Worm (Caenorhabditis elegans) whole organism, young adult: ENCODE data around the gene lrr-1.
A peak's percentile ranks its signal among the peaks of the same experiment; 100 is the strongest.

Source experiments
- B0019.2 ChIP-seq: fragments of 200-800 bp; sonication (Bioruptor generic); conservative IDR thresholded peaks from 2 replicates; pipeline ENCODE4 v1.3.6; 2022; ENCODE audit warnings: missing genetic modification reagents, missing genetic modification characterization, missing compliant biosample characterization
- B0035.1 ChIP-seq: sonication (generic microtip); optimal IDR thresholded peaks from 2 replicates; lab custom pipeline; 2016; ENCODE audit warnings: missing genetic modification characterization, mild to moderate bottlenecking, missing compliant biosample characterization, missing genotype, missing genetic modification reagents
- D2030.7 ChIP-seq: fragments of 200-800 bp; sonication (Bioruptor generic); IDR thresholded peaks from 2 replicates; pipeline ENCODE4 v1.3.6; 2022; ENCODE audit warnings: missing genetic modification reagents, missing genetic modification characterization, missing compliant biosample characterization
- F52B5.7 ChIP-seq: sonication (generic microtip); optimal IDR thresholded peaks from 2 replicates; lab custom pipeline; 2016; ENCODE audit warnings: mild to moderate bottlenecking, missing genetic modification characterization, missing compliant biosample characterization
- F57A8.1 ChIP-seq: fragments of 200-800 bp; sonication (Bioruptor generic); optimal IDR thresholded peaks from 2 replicates; lab custom pipeline; 2018; ENCODE audit warnings: mild to moderate bottlenecking, missing genetic modification characterization, moderate library complexity, missing compliant biosample characterization
- T07F8.4 ChIP-seq: sonication (generic microtip); optimal IDR thresholded peaks from 2 replicates; lab custom pipeline; 2016; ENCODE audit warnings: mild to moderate bottlenecking, missing genetic modification characterization, moderate library complexity, missing compliant biosample characterization
- T26A5.8 ChIP-seq: sonication (generic microtip); optimal IDR thresholded peaks from 2 replicates; lab custom pipeline; 2016; ENCODE audit warnings: missing genetic modification characterization, missing compliant biosample characterization
- Y53F4B.3 ChIP-seq: fragments of 200-800 bp; sonication (Bioruptor generic); IDR thresholded peaks from 2 replicates; pipeline ENCODE4 v1.3.6; 2022; ENCODE audit warnings: missing genetic modification reagents, missing genetic modification characterization, missing compliant biosample characterization
- Y67H2A.10 ChIP-seq: fragments of 200-800 bp; sonication (Bioruptor generic); conservative IDR thresholded peaks from 2 replicates; pipeline ENCODE4 v1.3.6; 2022; ENCODE audit warnings: missing genetic modification reagents, missing genetic modification characterization, missing compliant biosample characterization
- ZK185.1 ChIP-seq: sonication (generic microtip); optimal IDR thresholded peaks from 2 replicates; lab custom pipeline; 2016; ENCODE audit warnings: mild to moderate bottlenecking, missing genetic modification characterization, missing compliant biosample characterization; ENCODE audit not compliant: poor library complexity, severe bottlenecking
- akir-1 ChIP-seq: fragments of 200-800 bp; sonication (Bioruptor generic); optimal IDR thresholded peaks from 2 replicates; lab custom pipeline; 2018; ENCODE audit warnings: mild to moderate bottlenecking, missing genetic modification characterization, moderate library complexity, missing compliant biosample characterization
- ama-1 ChIP-seq, 3 experiments: fragments of 150-350 bp in 1 of 3; sonication (generic microtip) in 2 of 3; optimal IDR thresholded peaks; 2 replicates each; lab custom pipeline; 2014 to 2018; ENCODE audit warnings: missing biosample characterization in 2 of 3, missing genetic modification characterization in 2 of 3, missing genetic modification reagents in 2 of 3
- aptf-2 ChIP-seq: fragments of 200-800 bp; sonication (Bioruptor generic); conservative IDR thresholded peaks from 2 replicates; pipeline ENCODE4 v1.3.6; 2022; ENCODE audit warnings: missing genetic modification reagents, missing genetic modification characterization, missing compliant biosample characterization
- bed-2 ChIP-seq: fragments of 200-800 bp; sonication (Bioruptor generic); IDR thresholded peaks from 2 replicates; pipeline ENCODE4 v1.3.6; 2022; ENCODE audit warnings: missing genetic modification reagents, missing genetic modification characterization, missing compliant biosample characterization
- ceh-100 ChIP-seq: fragments of 200-800 bp; sonication (Bioruptor generic); IDR thresholded peaks from 2 replicates; pipeline ENCODE4 v1.3.6; 2022; ENCODE audit warnings: missing genetic modification reagents, missing genetic modification characterization, missing compliant biosample characterization
- ceh-91 ChIP-seq: fragments of 200-800 bp; sonication (Bioruptor generic); IDR thresholded peaks from 2 replicates; pipeline ENCODE4 v1.3.6; 2022; ENCODE audit warnings: missing genetic modification reagents, missing genetic modification characterization, missing compliant biosample characterization
- dox-1 ChIP-seq: fragments of 200-800 bp; sonication (Bioruptor generic); IDR thresholded peaks from 2 replicates; pipeline ENCODE4 v1.3.6; 2022; ENCODE audit warnings: missing genetic modification reagents, missing genetic modification characterization, missing compliant biosample characterization
- dpff-1 ChIP-seq: sonication (generic microtip); optimal IDR thresholded peaks from 2 replicates; lab custom pipeline; 2017; ENCODE audit warnings: mild to moderate bottlenecking, missing genetic modification characterization, missing compliant biosample characterization
- dpl-1 ChIP-seq: fragments of 150-350 bp; optimal IDR thresholded peaks from 2 replicates; lab custom pipeline; 2014; ENCODE audit warnings: missing biosample characterization, missing genetic modification reagents, missing genetic modification characterization
- efl-1 ChIP-seq: fragments of 150-350 bp; optimal IDR thresholded peaks from 2 replicates; lab custom pipeline; 2014; ENCODE audit warnings: missing biosample characterization, missing genetic modification reagents, missing genetic modification characterization
- egl-18 ChIP-seq: fragments of 200-800 bp; sonication (Bioruptor generic); IDR thresholded peaks from 2 replicates; pipeline ENCODE4 v1.3.6; 2022; ENCODE audit warnings: missing genetic modification reagents, missing genetic modification characterization, missing compliant biosample characterization
- egrh-3 ChIP-seq: fragments of 200-800 bp; sonication (Bioruptor generic); IDR thresholded peaks from 2 replicates; pipeline ENCODE4 v1.3.6; 2022; ENCODE audit warnings: missing genetic modification reagents, missing genetic modification characterization, missing compliant biosample characterization
- fkh-3 ChIP-seq: sonication (generic microtip); optimal IDR thresholded peaks from 2 replicates; lab custom pipeline; 2016; ENCODE audit warnings: mild to moderate bottlenecking, missing genetic modification characterization, missing compliant biosample characterization
- gei-17 ChIP-seq: fragments of 200-800 bp; sonication (Bioruptor generic); optimal IDR thresholded peaks from 2 replicates; lab custom pipeline; 2018; ENCODE audit warnings: mild to moderate bottlenecking, missing genetic modification characterization, missing compliant biosample characterization
- him-1 ChIP-seq: sonication (generic microtip); optimal IDR thresholded peaks from 2 replicates; lab custom pipeline; 2016; ENCODE audit warnings: missing genotype, missing genetic modification reagents, missing genetic modification characterization, missing compliant biosample characterization
- hrde-1 ChIP-seq: sonication (generic microtip); optimal IDR thresholded peaks from 2 replicates; lab custom pipeline; 2016; ENCODE audit warnings: missing genetic modification characterization, mild to moderate bottlenecking, missing compliant biosample characterization, moderate library complexity, missing genotype, missing genetic modification reagents, borderline replicate concordance
- lin-35 ChIP-seq, 3 experiments: fragments of 150-350 bp in 2 of 3; sonication (generic microtip) in 1 of 3; optimal IDR thresholded peaks; 2 replicates each; lab custom pipeline; 2014 to 2018; ENCODE audit warnings: missing biosample characterization in 3 of 3, missing genetic modification characterization in 3 of 3, missing genetic modification reagents in 3 of 3
- lin-40 ChIP-seq: sonication (generic microtip); optimal IDR thresholded peaks from 2 replicates; lab custom pipeline; 2016; ENCODE audit warnings: missing genetic modification characterization, mild to moderate bottlenecking, missing compliant biosample characterization, missing genotype, missing genetic modification reagents
- lir-1 ChIP-seq: fragments of 200-800 bp; sonication (Bioruptor generic); conservative IDR thresholded peaks from 2 replicates; pipeline ENCODE4 v1.3.6; 2022; ENCODE audit warnings: missing genetic modification reagents, missing genetic modification characterization, missing compliant biosample characterization
- mel-28 ChIP-seq: sonication (generic microtip); optimal IDR thresholded peaks from 2 replicates; lab custom pipeline; 2016; ENCODE audit warnings: borderline replicate concordance, mild to moderate bottlenecking, missing genetic modification characterization, missing compliant biosample characterization
- nfya-2 ChIP-seq: fragments of 200-800 bp; sonication (Bioruptor generic); IDR thresholded peaks from 2 replicates; pipeline ENCODE4 v1.3.6; 2022; ENCODE audit warnings: missing genetic modification reagents, missing genetic modification characterization, missing compliant biosample characterization
- nfyb-1 ChIP-seq: fragments of 200-800 bp; sonication (Bioruptor generic); IDR thresholded peaks from 2 replicates; pipeline ENCODE4 v1.3.6; 2022; ENCODE audit warnings: missing genetic modification reagents, missing genetic modification characterization, missing compliant biosample characterization
- nhr-179 ChIP-seq: sonication (generic microtip); optimal IDR thresholded peaks from 2 replicates; lab custom pipeline; 2016; ENCODE audit warnings: mild to moderate bottlenecking, missing genetic modification characterization, missing compliant biosample characterization
- nhr-80 ChIP-seq: sonication (generic microtip); optimal IDR thresholded peaks from 2 replicates; lab custom pipeline; 2016; ENCODE audit warnings: missing genetic modification characterization, missing compliant biosample characterization
- pha-4 ChIP-seq: fragments of 150-350 bp; sonication (generic microtip); optimal IDR thresholded peaks from 2 replicates; lab custom pipeline; 2014; ENCODE audit warnings: missing biosample characterization, missing genetic modification reagents, missing genetic modification characterization
- rpc-1 ChIP-seq, 2 experiments: fragments of 150-350 bp in 1 of 2; sonication (generic microtip) in 1 of 2; optimal IDR thresholded peaks; 2 replicates each; lab custom pipeline; 2014 to 2018; ENCODE audit warnings: missing biosample characterization in 1 of 2, missing genetic modification characterization in 1 of 2, missing genetic modification reagents in 1 of 2, missing genotype in 1 of 2
- snpc-3.4 ChIP-seq: sonication (generic microtip); optimal IDR thresholded peaks from 2 replicates; lab custom pipeline; 2017; ENCODE audit warnings: missing genetic modification characterization, mild to moderate bottlenecking, missing compliant biosample characterization, antibody characterized with exemption, moderate library complexity, missing genotype, missing genetic modification reagents
- snpc-4 ChIP-seq, 5 experiments: fragments of 150-350 bp in 1 of 5; sonication (generic microtip) in 4 of 5; optimal IDR thresholded peaks; 2 replicates each; lab custom pipeline; 2014 to 2018; ENCODE audit warnings: missing genetic modification characterization in 5 of 5, missing biosample characterization in 3 of 5, antibody characterized with exemption in 2 of 5, mild to moderate bottlenecking in 2 of 5, missing compliant biosample characterization in 2 of 5, missing genotype in 2 of 5, moderate library complexity in 2 of 5, missing genetic modification reagents in 1 of 5
- tbp1 ChIP-seq: fragments of 200-800 bp; sonication (Bioruptor generic); optimal IDR thresholded peaks from 2 replicates; lab custom pipeline; 2018; ENCODE audit warnings: mild to moderate bottlenecking, missing genetic modification characterization, missing compliant biosample characterization
- xnd-1 ChIP-seq: sonication (generic microtip); optimal IDR thresholded peaks from 2 replicates; lab custom pipeline; 2016; ENCODE audit warnings: missing genotype, missing genetic modification reagents, missing genetic modification characterization, missing compliant biosample characterization
- ztf-22 ChIP-seq: fragments of 200-800 bp; sonication (Bioruptor generic); optimal IDR thresholded peaks from 2 replicates; lab custom pipeline; 2018; ENCODE audit warnings: mild to moderate bottlenecking, missing genetic modification characterization, moderate library complexity, missing compliant biosample characterization
- ztf-3 ChIP-seq: fragments of 200-800 bp; sonication (Bioruptor generic); optimal IDR thresholded peaks from 2 replicates; lab custom pipeline; 2018; ENCODE audit warnings: mild to moderate bottlenecking, missing genetic modification characterization, missing compliant biosample characterization
- ztf-6 ChIP-seq: fragments of 200-800 bp; sonication (Bioruptor generic); IDR thresholded peaks from 2 replicates; pipeline ENCODE4 v1.3.6; 2022; ENCODE audit warnings: missing genetic modification reagents, missing genetic modification characterization, missing compliant biosample characterization

The lrr-1 gene

DNA sequence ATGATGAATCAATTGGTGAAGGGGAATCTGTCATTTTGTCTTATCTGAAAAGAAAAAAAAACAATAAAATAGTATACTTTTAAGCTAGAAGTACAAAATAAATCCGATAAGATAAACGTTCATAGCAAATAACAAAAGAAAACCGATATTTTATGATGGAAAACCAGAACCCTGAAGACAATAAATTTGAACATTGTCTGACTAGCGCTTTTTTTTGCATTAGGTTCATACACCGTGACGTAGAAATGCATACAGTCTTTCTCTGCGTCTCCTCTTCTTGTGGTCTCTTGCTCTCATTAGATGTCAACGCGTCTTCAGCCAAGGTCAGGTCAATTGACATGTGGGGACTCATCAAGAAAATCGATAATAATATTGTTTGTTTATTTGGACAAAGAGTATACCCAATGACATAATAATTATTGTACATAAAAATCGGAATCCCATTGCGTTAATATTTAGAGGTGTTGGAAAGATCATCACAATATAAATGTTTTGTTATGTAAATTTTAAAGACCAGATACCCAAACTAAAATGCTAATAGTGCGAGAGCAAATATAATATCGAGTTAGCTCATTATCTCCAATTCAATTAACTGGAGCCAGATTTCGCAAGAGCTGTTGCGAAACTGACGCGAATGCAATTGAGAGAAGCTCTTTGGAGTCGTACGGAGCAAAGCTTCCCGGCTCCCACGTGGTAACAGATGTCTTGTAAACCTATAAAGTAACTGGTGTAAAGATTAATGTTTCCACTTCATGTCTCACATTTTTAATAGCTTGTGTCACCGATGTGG, 45.1 kb upstream of the lrr-1 start, which contains the start of gene dsh-2 (continued):
- no peak for TF ChIP-seq Y67H2A.10
- TF ChIP-seq akir-1: no peak
- no peak for TF ChIP-seq F57A8.1
- no peak for TF ChIP-seq nfya-2
- no peak for TF ChIP-seq lir-1
- TF ChIP-seq ceh-91: no peak
- peak; percentile 54; the same call in 1 of the 2 replicates for TF ChIP-seq dox-1 (GFP tag; lab: Robert Waterston, UW)
- TF ChIP-seq B0035.1 (tag; lab: Kevin White, UChicago): no peak
- no peak for TF ChIP-seq egl-18 (GFP tag; lab: Robert Waterston, UW)
- TF ChIP-seq B0019.2: no peak
- TF ChIP-seq ztf-6 (GFP tag; lab: Robert Waterston, UW): no peak
- TF ChIP-seq aptf-2 (GFP tag; lab: Robert Waterston, UW): no peak
- no peak for TF ChIP-seq xnd-1 (tag; lab: Kevin White, UChicago)
- TF ChIP-seq D2030.7: peak; percentile 44
- no peak for TF ChIP-seq F52B5.7 (tag; lab: Kevin White, UChicago)
- no peak for TF ChIP-seq Y53F4B.3 (GFP tag; lab: Robert Waterston, UW)
- no peak for TF ChIP-seq egrh-3 (GFP tag; lab: Robert Waterston, UW)
- TF ChIP-seq ama-1 (optimal IDR thresholded peaks at IDR 0.05; lab: Kevin White, UChicago): no peak
- TF ChIP-seq ama-1 (GFP tag; optimal IDR thresholded peaks at IDR 0.05; lab: Kevin White, UChicago): no peak
- no peak for TF ChIP-seq ztf-3 (GFP tag; lab: Kevin White, UChicago)
- TF ChIP-seq nhr-80: peak; percentile 49
- TF ChIP-seq T26A5.8: no peak
- TF ChIP-seq mel-28: no peak
- no peak for TF ChIP-seq fkh-3
- TF ChIP-seq ztf-22: no peak
- no peak for TF ChIP-seq ceh-100
- peak; percentile 4 for TF ChIP-seq ZK185.1 (tag; lab: Kevin White, UChicago)
- no peak for TF ChIP-seq snpc-4 (GFP tag; optimal IDR thresholded peaks at IDR 0.05; lab: Kevin White, UChicago)
- peak in 2 of 4 experiments; percentile 13 to 53 for TF ChIP-seq snpc-4 (tag; optimal IDR thresholded peaks at IDR 0.05; lab: Kevin White, UChicago)
- no peak for TF ChIP-seq lin-35 (GFP tag; optimal IDR thresholded peaks at IDR 0.05; lab: Kevin White, UChicago)
- TF ChIP-seq dpff-1: no peak
- peak; percentile 33 for TF ChIP-seq lin-40 (tag; lab: Kevin White, UChicago)
- TF ChIP-seq efl-1 (GFP tag; lab: Kevin White, UChicago): peak; percentile 18
- no peak for TF ChIP-seq rpc-1 (optimal IDR thresholded peaks at IDR 0.05; lab: Kevin White, UChicago)
- TF ChIP-seq rpc-1 (tag; optimal IDR thresholded peaks at IDR 0.05; lab: Kevin White, UChicago): no peak
- no peak for TF ChIP-seq pha-4 (tag; lab: Kevin White, UChicago)
- peak; percentile 3 for TF ChIP-seq him-1

DNA sequence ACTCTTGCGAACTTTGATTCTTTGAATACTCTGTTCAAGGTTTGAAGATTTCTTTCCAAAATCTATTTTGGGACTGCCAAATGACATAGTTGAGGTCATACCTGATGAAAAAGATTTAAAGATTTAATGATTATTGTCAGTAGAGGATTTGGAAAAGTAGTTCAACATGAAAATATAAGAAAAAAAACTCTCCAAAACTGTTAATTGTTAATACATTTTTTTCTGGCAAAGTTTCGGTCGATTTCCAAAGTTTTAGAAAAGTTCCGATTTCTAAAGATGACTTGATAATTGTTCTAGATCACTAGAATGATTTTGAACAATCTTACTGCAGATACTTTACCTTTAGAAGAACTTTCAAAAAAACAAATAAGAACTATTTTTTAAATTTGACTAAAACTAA, 35.0 kb upstream of the lrr-1 start, which contains the start of gene C27A2.7:
C27A2.7 (minus strand) TSS at position 101 of the 400 bp plus-strand sequence.
- TF ChIP-seq nfyb-1 (GFP tag; lab: Robert Waterston, UW) (no peak), tbp1 (GFP tag; lab: Kevin White, UChicago) (no peak), hrde-1 (tag; lab: Kevin White, UChicago) (no peak), ceh-100 (no peak), T07F8.4 (tag; lab: Kevin White, UChicago) (no peak), bed-2 (no peak), nhr-179 (no peak), dpl-1 (GFP tag; lab: Kevin White, UChicago) (no peak), snpc-3.4 (tag; lab: Kevin White, UChicago) (no peak), gei-17 (GFP tag; lab: Kevin White, UChicago) (no peak)
